Worm (Caenorhabditis elegans): ENCODE data around the gene C25E10.5.

- TF ChIP-seq T22C8.4 (GFP tag; IDR thresholded peaks at IDR 0.05) = no peak
- TF ChIP-seq tab-1 (GFP tag; IDR thresholded peaks at IDR 0.05) = no peak
Measured at ce11 chrV:8990194-8990649, 40.1 kb upstream of the C25E10.5 start, which contains the start of gene F59E11.7.
